Worm (Caenorhabditis elegans) whole organism, L2 larva: ENCODE measurements around the gene col-98.

Experiments
- ZK546.5 ChIP-seq: sonication (generic microtip); optimal IDR thresholded peaks from 2 replicates; lab custom pipeline; 2017; ENCODE audit warnings: missing biosample characterization, missing genetic modification characterization
- ama-1 ChIP-seq: fragments of 150-350 bp; optimal IDR thresholded peaks from 2 replicates; lab custom pipeline; 2018; ENCODE audit warnings: inconsistent platforms
- egl-27 ChIP-seq: sonication (generic microtip); optimal IDR thresholded peaks from 3 replicates; lab custom pipeline; 2017; ENCODE audit warnings: missing biosample characterization, missing genetic modification reagents, missing genetic modification characterization
- elt-3 ChIP-seq: sonication (generic microtip); optimal IDR thresholded peaks from 2 replicates; lab custom pipeline; 2017; ENCODE audit warnings: missing biosample characterization, missing genetic modification characterization
- lin-13 ChIP-seq: fragments of 150-350 bp; optimal IDR thresholded peaks from 2 replicates; lab custom pipeline; 2014; ENCODE audit warnings: missing biosample characterization, missing genetic modification reagents, missing genetic modification characterization
- lin-39 ChIP-seq: fragments of 150-350 bp; optimal IDR thresholded peaks from 2 replicates; lab custom pipeline; 2014; ENCODE audit warnings: missing biosample characterization, missing genetic modification reagents, missing genetic modification characterization
- mab-5 ChIP-seq: fragments of 150-350 bp; optimal IDR thresholded peaks from 2 replicates; lab custom pipeline; 2014; ENCODE audit warnings: missing biosample characterization, missing genetic modification characterization
- nhr-11 ChIP-seq: fragments of 150-350 bp; optimal IDR thresholded peaks from 2 replicates; lab custom pipeline; 2014; ENCODE audit warnings: missing biosample characterization, missing genetic modification characterization
- zag-1 ChIP-seq: fragments of 150-350 bp; optimal IDR thresholded peaks from 2 replicates; lab custom pipeline; 2014; ENCODE audit warnings: missing biosample characterization, missing genetic modification characterization
- ztf-1 ChIP-seq: fragments of 200-800 bp; sonication (Bioruptor generic); conservative IDR thresholded peaks from 2 replicates; pipeline ENCODE4 v1.3.6; 2022; ENCODE audit warnings: missing genetic modification characterization, missing compliant biosample characterization

DNA sequence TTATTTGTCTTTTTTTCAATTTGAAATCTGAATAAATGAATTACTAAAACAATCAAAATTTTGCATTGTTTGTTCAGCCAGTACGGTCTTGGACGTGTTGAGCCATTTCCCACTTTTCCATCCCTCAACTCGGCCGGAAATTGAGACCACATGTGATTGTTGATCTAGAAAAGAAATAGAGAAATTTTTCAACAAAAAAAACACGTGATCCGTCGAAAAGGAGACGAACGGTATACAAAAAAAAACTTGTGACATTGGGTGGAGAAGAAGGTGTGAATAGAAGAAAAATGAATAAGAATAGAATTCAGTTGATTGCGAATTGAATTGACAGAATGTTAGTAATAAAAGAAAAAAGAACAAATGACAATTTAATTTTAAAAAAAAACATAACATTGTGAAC is 37.9 kb downstream of the col-98 start:
- TF ChIP-seq nhr-11 (no peak), ama-1 (lab: Kevin White, UChicago) (no peak), elt-3 (tag; lab: Kevin White, UChicago) (no peak), lin-39 (tag; lab: Kevin White, UChicago) (no peak), egl-27 (no peak), zag-1 (tag; lab: Kevin White, UChicago) (no peak), lin-13 (no peak), mab-5 (tag; lab: Kevin White, UChicago) (no peak), ztf-1 (no peak), ZK546.5 (tag; lab: Kevin White, UChicago) (no peak)
